Worm (Caenorhabditis elegans) whole organism, late embryonic: ENCODE data around the gene crn-3.

ENCODE experiments used
- C38D4.7 ChIP-seq: fragments of 200-800 bp; sonication (Bioruptor generic); optimal IDR thresholded peaks from 2 replicates; lab custom pipeline; 2018; ENCODE audit warnings: mild to moderate bottlenecking, missing genetic modification characterization, moderate library complexity, missing compliant biosample characterization
- K02D7.2 ChIP-seq: sonication (generic microtip); optimal IDR thresholded peaks from 2 replicates; lab custom pipeline; 2017; ENCODE audit warnings: mild to moderate bottlenecking, missing genetic modification characterization, missing compliant biosample characterization
- K09A11.1 ChIP-seq: sonication (generic microtip); optimal IDR thresholded peaks from 2 replicates; lab custom pipeline; 2017; ENCODE audit warnings: antibody characterized with exemption, mild to moderate bottlenecking, missing genetic modification characterization, missing compliant biosample characterization; ENCODE audit not compliant: insufficient read depth
- Y22D7AL.16 ChIP-seq: sonication (generic microtip); optimal IDR thresholded peaks from 2 replicates; lab custom pipeline; 2016; ENCODE audit warnings: missing genetic modification characterization, missing compliant biosample characterization
- ama-1 ChIP-seq: fragments of 150-350 bp; optimal IDR thresholded peaks from 2 replicates; lab custom pipeline; 2014
- ceh-18 ChIP-seq: sonication (generic microtip); optimal IDR thresholded peaks from 2 replicates; lab custom pipeline; 2016; ENCODE audit warnings: missing genetic modification characterization, missing compliant biosample characterization
- ceh-19 ChIP-seq: fragments of 200-800 bp; sonication (Bioruptor generic); optimal IDR thresholded peaks from 2 replicates; lab custom pipeline; 2018; ENCODE audit warnings: mild to moderate bottlenecking, missing genetic modification characterization, missing compliant biosample characterization
- ceh-30 ChIP-seq: fragments of 150-350 bp; optimal IDR thresholded peaks from 2 replicates; lab custom pipeline; 2014; ENCODE audit warnings: missing biosample characterization, missing genetic modification characterization
- ceh-45 ChIP-seq: fragments of 200-800 bp; sonication (Bioruptor generic); IDR thresholded peaks from 2 replicates; pipeline ENCODE4 v1.3.6; 2022; ENCODE audit warnings: missing genetic modification reagents, missing genetic modification characterization, missing compliant biosample characterization
- ceh-6 ChIP-seq: fragments of 200-800 bp; sonication (Bioruptor generic); optimal IDR thresholded peaks from 2 replicates; lab custom pipeline; 2018; ENCODE audit warnings: mild to moderate bottlenecking, missing genetic modification characterization, missing compliant biosample characterization
- che-1 ChIP-seq: sonication (generic microtip); optimal IDR thresholded peaks from 2 replicates; lab custom pipeline; 2016; ENCODE audit warnings: mild to moderate bottlenecking, missing genetic modification characterization, missing compliant biosample characterization
- elt-2 ChIP-seq: sonication (generic microtip); optimal IDR thresholded peaks from 2 replicates; lab custom pipeline; 2016; ENCODE audit warnings: missing genetic modification reagents, missing genetic modification characterization, missing compliant biosample characterization
- elt-4 ChIP-seq: sonication (generic microtip); optimal IDR thresholded peaks from 2 replicates; lab custom pipeline; 2016; ENCODE audit warnings: missing genetic modification characterization, missing compliant biosample characterization
- fkh-6 ChIP-seq: sonication (generic microtip); optimal IDR thresholded peaks from 2 replicates; lab custom pipeline; 2016; ENCODE audit warnings: missing genetic modification characterization, missing compliant biosample characterization
- gmeb-2 ChIP-seq: sonication (generic microtip); optimal IDR thresholded peaks from 2 replicates; lab custom pipeline; 2016; ENCODE audit warnings: missing genetic modification characterization, inconsistent platforms, missing compliant biosample characterization
- hlh-13 ChIP-seq: fragments of 200-800 bp; sonication (Bioruptor generic); optimal IDR thresholded peaks from 2 replicates; lab custom pipeline; 2018; ENCODE audit warnings: mild to moderate bottlenecking, missing genetic modification characterization, missing compliant biosample characterization
- hlh-30 ChIP-seq: sonication (generic microtip); optimal IDR thresholded peaks from 2 replicates; lab custom pipeline; 2017; ENCODE audit warnings: antibody characterized with exemption, missing genetic modification characterization, missing compliant biosample characterization; ENCODE audit not compliant: insufficient read depth
- hlh-6 ChIP-seq: sonication (generic microtip); optimal IDR thresholded peaks from 2 replicates; lab custom pipeline; 2016; ENCODE audit warnings: missing genotype, missing genetic modification characterization, missing compliant biosample characterization
- hlh-8 ChIP-seq: sonication (generic microtip); optimal IDR thresholded peaks from 2 replicates; lab custom pipeline; 2016; ENCODE audit warnings: missing genotype, missing genetic modification characterization, missing compliant biosample characterization
- lin-11 ChIP-seq: fragments of 200-800 bp; sonication (Bioruptor generic); optimal IDR thresholded peaks from 2 replicates; lab custom pipeline; 2018; ENCODE audit warnings: mild to moderate bottlenecking, missing genetic modification characterization, missing compliant biosample characterization
- mec-3 ChIP-seq: sonication (generic microtip); optimal IDR thresholded peaks from 2 replicates; lab custom pipeline; 2016; ENCODE audit warnings: borderline replicate concordance, missing genetic modification characterization, missing compliant biosample characterization
- npax-4 ChIP-seq: sonication (generic microtip); optimal IDR thresholded peaks from 2 replicates; lab custom pipeline; 2016; ENCODE audit warnings: missing genetic modification characterization, missing compliant biosample characterization
- pat-9 ChIP-seq: fragments of 200-800 bp; sonication (Bioruptor generic); optimal IDR thresholded peaks from 2 replicates; lab custom pipeline; 2018; ENCODE audit warnings: mild to moderate bottlenecking, missing genetic modification characterization, moderate library complexity, missing compliant biosample characterization
- pha-2 ChIP-seq: sonication (generic microtip); optimal IDR thresholded peaks from 2 replicates; lab custom pipeline; 2017; ENCODE audit warnings: mild to moderate bottlenecking, missing genetic modification characterization, missing compliant biosample characterization
- pqm-1 ChIP-seq: sonication (generic microtip); optimal IDR thresholded peaks from 2 replicates; lab custom pipeline; 2016; ENCODE audit warnings: missing genetic modification characterization, missing compliant biosample characterization
- sdc-2 ChIP-seq: sonication (generic microtip); optimal IDR thresholded peaks from 2 replicates; lab custom pipeline; 2016; ENCODE audit warnings: missing genotype, missing genetic modification characterization, missing compliant biosample characterization
- sox-2 ChIP-seq: fragments of 200-800 bp; sonication (Bioruptor generic); IDR thresholded peaks from 2 replicates; pipeline ENCODE4 v1.3.6; 2022; ENCODE audit warnings: missing genetic modification reagents, missing genetic modification characterization, missing compliant biosample characterization
- sox-4 ChIP-seq: sonication (generic microtip); optimal IDR thresholded peaks from 2 replicates; lab custom pipeline; 2017; ENCODE audit warnings: mild to moderate bottlenecking, missing genetic modification characterization, inconsistent platforms, missing compliant biosample characterization
- syd-9 ChIP-seq: sonication (generic microtip); optimal IDR thresholded peaks from 2 replicates; lab custom pipeline; 2016; ENCODE audit warnings: mild to moderate bottlenecking, missing genetic modification characterization, moderate library complexity, missing compliant biosample characterization
- tbx-2 ChIP-seq: sonication (generic microtip); optimal IDR thresholded peaks from 2 replicates; lab custom pipeline; 2016; ENCODE audit warnings: missing genetic modification characterization, missing compliant biosample characterization
- ttx-3 ChIP-seq: sonication (generic microtip); optimal IDR thresholded peaks from 2 replicates; lab custom pipeline; 2016; ENCODE audit warnings: missing genetic modification reagents, missing genetic modification characterization, missing compliant biosample characterization
- unc-3 ChIP-seq, 2 experiments: fragments of 200-800 bp in 1 of 2; sonication (Bioruptor generic) in 1 of 2; sonication (generic microtip) in 1 of 2; conservative IDR thresholded peaks in 1 of 2; optimal IDR thresholded peaks in 1 of 2; 2 replicates each; pipeline versions ENCODE4 v1.3.6 to Lab custom; 2016 to 2022; ENCODE audit warnings: missing compliant biosample characterization in 2 of 2, missing genetic modification characterization in 2 of 2, missing genetic modification reagents in 1 of 2
- unc-55 ChIP-seq: sonication (generic microtip); optimal IDR thresholded peaks from 2 replicates; lab custom pipeline; 2017; ENCODE audit warnings: missing biosample characterization, missing genetic modification reagents, missing genetic modification characterization
- unc-86 ChIP-seq: sonication (generic microtip); optimal IDR thresholded peaks from 2 replicates; lab custom pipeline; 2016; ENCODE audit warnings: missing genetic modification characterization, missing compliant biosample characterization
- ztf-16 ChIP-seq: sonication (generic microtip); optimal IDR thresholded peaks from 2 replicates; lab custom pipeline; 2017; ENCODE audit warnings: missing genetic modification characterization, missing compliant biosample characterization

The crn-3 gene

ce11 chrII:10582318-10582717 is 5.5 kb upstream of the crn-3 start, which contains the start of gene mrps-22:
mrps-22 (plus strand) TSS chrII:10582618.
- no peak for TF ChIP-seq hlh-13 (GFP tag; lab: Kevin White, UChicago)
- no peak for TF ChIP-seq pat-9
- no peak for TF ChIP-seq elt-4 (tag; lab: Kevin White, UChicago)
- no peak for TF ChIP-seq hlh-8
- TF ChIP-seq hlh-6 (tag; lab: Kevin White, UChicago) = no peak
- TF ChIP-seq ztf-16 (tag; lab: Kevin White, UChicago) = no peak
- TF ChIP-seq unc-86 (tag; lab: Kevin White, UChicago) = no peak
- no peak for TF ChIP-seq K09A11.1 (tag; lab: Kevin White, UChicago)
- TF ChIP-seq tbx-2 = no peak

ce11 chrII:10584036-10584435 is 3.8 kb upstream of the crn-3 start, which contains the start of gene algn-9:
algn-9 (plus strand) TSS chrII:10584336.
- no peak for TF ChIP-seq Y22D7AL.16 (tag; lab: Kevin White, UChicago)
- no peak for TF ChIP-seq sox-4
- no peak for TF ChIP-seq unc-55 (GFP tag; lab: Kevin White, UChicago)
- TF ChIP-seq unc-3 (GFP tag; conservative IDR thresholded peaks at IDR 0.05; lab: Robert Waterston, UW) = no peak
- TF ChIP-seq unc-3 (tag; optimal IDR thresholded peaks at IDR 0.05; lab: Kevin White, UChicago) = no peak
- no peak for TF ChIP-seq ceh-45
- TF ChIP-seq pqm-1 = no peak
- TF ChIP-seq mec-3 (tag; lab: Kevin White, UChicago) = no peak
- TF ChIP-seq ama-1 (lab: Kevin White, UChicago) = no peak
- TF ChIP-seq ttx-3 = no peak
- no peak for TF ChIP-seq gmeb-2 (tag; lab: Kevin White, UChicago)
- no peak for TF ChIP-seq che-1 (tag; lab: Kevin White, UChicago)
- no peak for TF ChIP-seq sox-2 (GFP tag; lab: Robert Waterston, UW)
- TF ChIP-seq sdc-2 (tag; lab: Kevin White, UChicago) = no peak
- no peak for TF ChIP-seq ceh-6 (GFP tag; lab: Kevin White, UChicago)
- no peak for TF ChIP-seq ceh-30 (tag; lab: Kevin White, UChicago)

ce11 chrII:10592452-10592851 is 4.6 kb downstream of the crn-3 start, which contains the start of gene crn-5:
crn-5 (plus strand) TSS chrII:10592752.
- TF ChIP-seq syd-9 (no peak), pha-2 (no peak), ceh-6 (GFP tag; lab: Kevin White, UChicago) (no peak), unc-86 (tag; lab: Kevin White, UChicago) (no peak), ceh-18 (tag; lab: Kevin White, UChicago) (no peak), Y22D7AL.16 (tag; lab: Kevin White, UChicago) (no peak), hlh-30 (tag; lab: Kevin White, UChicago) (no peak)

ce11 chrII:10594312-10594711 is 6.5 kb downstream of the crn-3 start:
- no peak for TF ChIP-seq ttx-3
- TF ChIP-seq ceh-19 (GFP tag; lab: Kevin White, UChicago) = no peak
- no peak for TF ChIP-seq npax-4 (tag; lab: Kevin White, UChicago)
- TF ChIP-seq tbx-2 = no peak
- TF ChIP-seq lin-11 = no peak
- no peak for TF ChIP-seq K02D7.2 (tag; lab: Kevin White, UChicago)
- no peak for TF ChIP-seq fkh-6 (tag; lab: Kevin White, UChicago)
- no peak for TF ChIP-seq syd-9
- no peak for TF ChIP-seq hlh-8
- TF ChIP-seq hlh-30 (tag; lab: Kevin White, UChicago) = no peak

DNA sequence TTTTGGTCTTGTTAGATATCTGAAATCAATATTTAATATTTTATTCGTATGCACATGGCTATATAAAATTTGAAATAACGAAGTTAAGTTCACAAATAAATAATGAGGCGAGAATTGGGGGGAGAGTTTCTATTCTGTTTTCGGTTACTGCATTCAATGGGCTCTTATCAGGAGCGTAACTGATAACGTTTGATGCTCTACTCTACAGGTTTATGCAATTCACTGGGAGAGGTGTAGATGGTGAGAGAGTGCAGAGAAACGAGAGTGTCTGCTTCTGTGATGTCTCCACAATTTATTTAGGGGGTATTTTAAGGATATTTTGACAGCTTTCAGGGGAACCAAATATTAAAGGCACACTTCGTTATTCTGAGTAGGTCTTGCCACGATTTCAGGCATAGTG is 6.9 kb downstream of the crn-3 start, which contains the start of gene C14A4.6:
C14A4.6 (minus strand) TSS at position 19 of the 400 bp plus-strand sequence.
- no peak for TF ChIP-seq C38D4.7
- peak; percentile 94 for TF ChIP-seq elt-2
